Worm (Caenorhabditis elegans) whole organism, late embryonic: ENCODE measurements around the gene C07A4.2.

ENCODE experiments used
- C08G9.2 ChIP-seq: sonication (generic microtip); optimal IDR thresholded peaks from 2 replicates; lab custom pipeline; 2016; ENCODE audit warnings: mild to moderate bottlenecking, missing genetic modification characterization, moderate library complexity, missing compliant biosample characterization
- C38D4.7 ChIP-seq: fragments of 200-800 bp; sonication (Bioruptor generic); optimal IDR thresholded peaks from 2 replicates; lab custom pipeline; 2018; ENCODE audit warnings: mild to moderate bottlenecking, missing genetic modification characterization, moderate library complexity, missing compliant biosample characterization
- Y22D7AL.16 ChIP-seq: sonication (generic microtip); optimal IDR thresholded peaks from 2 replicates; lab custom pipeline; 2016; ENCODE audit warnings: missing genetic modification characterization, missing compliant biosample characterization
- ahr-1 ChIP-seq: sonication (generic microtip); optimal IDR thresholded peaks from 2 replicates; lab custom pipeline; 2016; ENCODE audit warnings: missing genetic modification characterization, missing compliant biosample characterization
- ama-1 ChIP-seq: fragments of 150-350 bp; optimal IDR thresholded peaks from 2 replicates; lab custom pipeline; 2014
- ceh-14 ChIP-seq: sonication (generic microtip); optimal IDR thresholded peaks from 2 replicates; lab custom pipeline; 2016; ENCODE audit warnings: missing genotype, missing genetic modification characterization, missing compliant biosample characterization
- ceh-18 ChIP-seq: sonication (generic microtip); optimal IDR thresholded peaks from 2 replicates; lab custom pipeline; 2016; ENCODE audit warnings: missing genetic modification characterization, missing compliant biosample characterization
- ceh-2 ChIP-seq: sonication (generic microtip); optimal IDR thresholded peaks from 2 replicates; lab custom pipeline; 2016; ENCODE audit warnings: missing genotype, missing genetic modification characterization, missing compliant biosample characterization
- ceh-22 ChIP-seq: sonication (generic microtip); optimal IDR thresholded peaks from 2 replicates; lab custom pipeline; 2017; ENCODE audit warnings: missing biosample characterization, missing genetic modification characterization
- ceh-34 ChIP-seq: sonication (generic microtip); optimal IDR thresholded peaks from 2 replicates; lab custom pipeline; 2016; ENCODE audit warnings: mild to moderate bottlenecking, missing genetic modification characterization, missing compliant biosample characterization
- ceh-48 ChIP-seq: sonication (generic microtip); optimal IDR thresholded peaks from 2 replicates; lab custom pipeline; 2016; ENCODE audit warnings: missing genetic modification characterization, inconsistent platforms, missing compliant biosample characterization
- che-1 ChIP-seq: sonication (generic microtip); optimal IDR thresholded peaks from 2 replicates; lab custom pipeline; 2016; ENCODE audit warnings: mild to moderate bottlenecking, missing genetic modification characterization, missing compliant biosample characterization
- dmd-4 ChIP-seq: sonication (generic microtip); optimal IDR thresholded peaks from 2 replicates; lab custom pipeline; 2016; ENCODE audit warnings: borderline replicate concordance, missing genetic modification characterization, missing compliant biosample characterization
- dve-1 ChIP-seq: sonication (generic microtip); optimal IDR thresholded peaks from 2 replicates; lab custom pipeline; 2017; ENCODE audit warnings: antibody characterized with exemption, mild to moderate bottlenecking, missing genetic modification characterization, missing compliant biosample characterization
- elt-2 ChIP-seq: sonication (generic microtip); optimal IDR thresholded peaks from 2 replicates; lab custom pipeline; 2016; ENCODE audit warnings: missing genetic modification reagents, missing genetic modification characterization, missing compliant biosample characterization
- elt-4 ChIP-seq: sonication (generic microtip); optimal IDR thresholded peaks from 2 replicates; lab custom pipeline; 2016; ENCODE audit warnings: missing genetic modification characterization, missing compliant biosample characterization
- ets-4 ChIP-seq: sonication (generic microtip); optimal IDR thresholded peaks from 2 replicates; lab custom pipeline; 2016; ENCODE audit warnings: missing genetic modification characterization, missing compliant biosample characterization
- fax-1 ChIP-seq: sonication (generic microtip); optimal IDR thresholded peaks from 2 replicates; lab custom pipeline; 2016; ENCODE audit warnings: missing genotype, missing genetic modification characterization, missing compliant biosample characterization
- fkh-10 ChIP-seq: fragments of 150-350 bp; optimal IDR thresholded peaks from 2 replicates; lab custom pipeline; 2014; ENCODE audit warnings: missing biosample characterization, missing genetic modification reagents, missing genetic modification characterization
- fkh-6 ChIP-seq: sonication (generic microtip); optimal IDR thresholded peaks from 2 replicates; lab custom pipeline; 2016; ENCODE audit warnings: missing genetic modification characterization, missing compliant biosample characterization
- hlh-30 ChIP-seq: sonication (generic microtip); optimal IDR thresholded peaks from 2 replicates; lab custom pipeline; 2017; ENCODE audit warnings: antibody characterized with exemption, missing genetic modification characterization, missing compliant biosample characterization; ENCODE audit not compliant: insufficient read depth
- hlh-6 ChIP-seq: sonication (generic microtip); optimal IDR thresholded peaks from 2 replicates; lab custom pipeline; 2016; ENCODE audit warnings: missing genotype, missing genetic modification characterization, missing compliant biosample characterization
- hlh-8 ChIP-seq: sonication (generic microtip); optimal IDR thresholded peaks from 2 replicates; lab custom pipeline; 2016; ENCODE audit warnings: missing genotype, missing genetic modification characterization, missing compliant biosample characterization
- lim-6 ChIP-seq: sonication (generic microtip); optimal IDR thresholded peaks from 2 replicates; lab custom pipeline; 2016; ENCODE audit warnings: missing genetic modification characterization, missing compliant biosample characterization
- lin-11 ChIP-seq: fragments of 200-800 bp; sonication (Bioruptor generic); optimal IDR thresholded peaks from 2 replicates; lab custom pipeline; 2018; ENCODE audit warnings: mild to moderate bottlenecking, missing genetic modification characterization, missing compliant biosample characterization
- madf-2 ChIP-seq: sonication (generic microtip); optimal IDR thresholded peaks from 2 replicates; lab custom pipeline; 2017; ENCODE audit warnings: missing genetic modification characterization, missing compliant biosample characterization
- mec-3 ChIP-seq: sonication (generic microtip); optimal IDR thresholded peaks from 2 replicates; lab custom pipeline; 2016; ENCODE audit warnings: borderline replicate concordance, missing genetic modification characterization, missing compliant biosample characterization
- nfya-1 ChIP-seq: sonication (generic microtip); optimal IDR thresholded peaks from 2 replicates; lab custom pipeline; 2017; ENCODE audit warnings: missing genetic modification characterization, mild to moderate bottlenecking, missing compliant biosample characterization, antibody characterized with exemption, moderate library complexity
- nhr-11 ChIP-seq: fragments of 150-350 bp; optimal IDR thresholded peaks from 2 replicates; lab custom pipeline; 2014; ENCODE audit warnings: missing biosample characterization, missing genetic modification characterization
- npax-4 ChIP-seq: sonication (generic microtip); optimal IDR thresholded peaks from 2 replicates; lab custom pipeline; 2016; ENCODE audit warnings: missing genetic modification characterization, missing compliant biosample characterization
- pag-3 ChIP-seq: sonication (generic microtip); optimal IDR thresholded peaks from 2 replicates; lab custom pipeline; 2016; ENCODE audit warnings: missing compliant biosample characterization, missing genetic modification characterization, borderline replicate concordance
- pat-9 ChIP-seq: fragments of 200-800 bp; sonication (Bioruptor generic); optimal IDR thresholded peaks from 2 replicates; lab custom pipeline; 2018; ENCODE audit warnings: mild to moderate bottlenecking, missing genetic modification characterization, moderate library complexity, missing compliant biosample characterization
- pax-1 ChIP-seq: fragments of 150-350 bp; optimal IDR thresholded peaks from 2 replicates; lab custom pipeline; 2014; ENCODE audit warnings: missing biosample characterization, missing genetic modification characterization
- pha-2 ChIP-seq: sonication (generic microtip); optimal IDR thresholded peaks from 2 replicates; lab custom pipeline; 2017; ENCODE audit warnings: mild to moderate bottlenecking, missing genetic modification characterization, missing compliant biosample characterization
- pha-4 ChIP-seq: fragments of 150-350 bp; optimal IDR thresholded peaks from 2 replicates; lab custom pipeline; 2018; ENCODE audit warnings: missing biosample characterization, missing genetic modification reagents, missing genetic modification characterization
- pros-1 ChIP-seq: fragments of 150-350 bp; optimal IDR thresholded peaks from 2 replicates; lab custom pipeline; 2014; ENCODE audit warnings: missing biosample characterization, missing genetic modification reagents, missing genetic modification characterization
- sdc-2 ChIP-seq: sonication (generic microtip); optimal IDR thresholded peaks from 2 replicates; lab custom pipeline; 2016; ENCODE audit warnings: missing genotype, missing genetic modification characterization, missing compliant biosample characterization
- sox-4 ChIP-seq: sonication (generic microtip); optimal IDR thresholded peaks from 2 replicates; lab custom pipeline; 2017; ENCODE audit warnings: mild to moderate bottlenecking, missing genetic modification characterization, inconsistent platforms, missing compliant biosample characterization
- tbx-2 ChIP-seq: sonication (generic microtip); optimal IDR thresholded peaks from 2 replicates; lab custom pipeline; 2016; ENCODE audit warnings: missing genetic modification characterization, missing compliant biosample characterization
- tbx-7 ChIP-seq: sonication (generic microtip); optimal IDR thresholded peaks from 2 replicates; lab custom pipeline; 2016; ENCODE audit warnings: missing genotype, missing genetic modification characterization, missing compliant biosample characterization
- ttx-3 ChIP-seq: sonication (generic microtip); optimal IDR thresholded peaks from 2 replicates; lab custom pipeline; 2016; ENCODE audit warnings: missing genetic modification reagents, missing genetic modification characterization, missing compliant biosample characterization
- unc-55 ChIP-seq: sonication (generic microtip); optimal IDR thresholded peaks from 2 replicates; lab custom pipeline; 2017; ENCODE audit warnings: missing biosample characterization, missing genetic modification reagents, missing genetic modification characterization
- unc-86 ChIP-seq: sonication (generic microtip); optimal IDR thresholded peaks from 2 replicates; lab custom pipeline; 2016; ENCODE audit warnings: missing genetic modification characterization, missing compliant biosample characterization
- zip-5 ChIP-seq: sonication (generic microtip); optimal IDR thresholded peaks from 2 replicates; lab custom pipeline; 2016; ENCODE audit warnings: missing genetic modification characterization, missing compliant biosample characterization
- ztf-16 ChIP-seq: sonication (generic microtip); optimal IDR thresholded peaks from 2 replicates; lab custom pipeline; 2017; ENCODE audit warnings: missing genetic modification characterization, missing compliant biosample characterization

C07A4.2 gene

DNA sequence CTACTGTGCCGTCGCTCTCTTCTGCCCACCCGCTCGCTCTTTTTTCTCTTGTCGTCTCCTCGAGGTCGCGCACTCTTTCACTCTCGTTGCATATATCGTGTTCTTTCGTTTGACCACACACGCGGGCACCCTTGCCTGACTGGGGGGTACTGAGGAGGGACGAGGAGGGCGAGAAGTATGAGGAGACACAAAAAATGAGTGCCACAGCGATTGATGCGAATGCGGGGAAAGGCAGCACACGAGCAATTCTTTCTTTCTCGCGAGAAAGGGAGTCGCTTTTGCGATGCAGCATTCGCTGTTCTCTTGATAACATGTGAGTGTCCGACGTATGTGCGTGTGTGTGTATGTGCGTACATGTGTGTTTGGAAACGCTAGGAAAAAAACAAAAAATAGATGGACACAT is 16.5 kb downstream of the C07A4.2 start (continued):
- TF ChIP-seq ceh-34 (tag; lab: Kevin White, UChicago) (peak; percentile 87), pax-1 (tag; lab: Kevin White, UChicago) (no peak), sdc-2 (peak; percentile 81), ahr-1 (tag; lab: Kevin White, UChicago) (no peak), fkh-10 (no peak)

DNA sequence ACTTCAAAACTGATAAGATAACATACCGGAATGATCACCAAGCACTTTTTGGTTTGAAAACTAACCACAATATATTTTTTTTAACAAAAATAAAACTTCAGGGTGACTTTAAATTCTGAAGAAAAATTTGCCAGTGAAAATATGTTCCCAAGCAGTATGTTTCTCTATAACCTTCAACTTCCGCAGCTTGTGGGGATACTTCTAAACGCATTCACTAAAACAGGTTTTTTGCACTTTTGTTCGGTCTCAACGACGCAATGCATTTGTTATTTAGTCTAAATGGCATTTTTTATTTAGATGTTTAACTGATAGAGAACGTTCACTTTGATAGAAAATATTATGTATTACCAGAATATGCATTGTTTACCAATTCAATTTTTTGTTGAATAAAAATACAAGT is 17.2 kb downstream of the C07A4.2 start:
- no peak for TF ChIP-seq zip-5 (tag; lab: Kevin White, UChicago)
- no peak for TF ChIP-seq lin-11 (tag; lab: Kevin White, UChicago)
- no peak for TF ChIP-seq hlh-6 (tag; lab: Kevin White, UChicago)
- no peak for TF ChIP-seq mec-3 (tag; lab: Kevin White, UChicago)
- no peak for TF ChIP-seq pros-1 (tag; lab: Kevin White, UChicago)

DNA sequence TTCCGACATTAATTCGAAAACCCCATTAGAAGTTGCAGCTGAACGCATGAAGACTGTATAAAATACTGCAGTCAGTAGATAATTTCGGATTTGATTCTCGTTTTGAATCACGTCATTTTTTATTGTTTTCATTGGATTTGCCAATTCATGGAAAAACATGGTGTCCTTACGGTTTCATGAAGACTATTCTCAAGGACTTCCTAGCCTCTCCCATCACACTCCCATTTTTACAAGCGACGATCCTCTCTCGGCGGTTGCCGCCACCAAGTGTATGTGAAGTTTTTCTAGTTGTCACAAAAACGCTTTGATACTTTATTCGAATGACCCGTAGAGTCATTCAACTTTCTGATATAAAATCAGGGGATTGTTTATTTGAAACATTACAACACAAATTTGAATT is 17.8 kb downstream of the C07A4.2 start:
- TF ChIP-seq pha-2 (tag; lab: Kevin White, UChicago) (no peak), madf-2 (tag; lab: Kevin White, UChicago) (no peak), dve-1 (tag; lab: Kevin White, UChicago) (no peak), dmd-4 (no peak), ceh-34 (tag; lab: Kevin White, UChicago) (no peak), elt-2 (no peak), sox-4 (tag; lab: Kevin White, UChicago) (no peak), elt-4 (no peak), lim-6 (no peak), ztf-16 (tag; lab: Kevin White, UChicago) (no peak), pha-4 (no peak), nhr-11 (tag; lab: Kevin White, UChicago) (no peak), hlh-8 (tag; lab: Kevin White, UChicago) (no peak), ceh-18 (tag; lab: Kevin White, UChicago) (no peak), hlh-30 (no peak), mec-3 (tag; lab: Kevin White, UChicago) (no peak), ceh-48 (tag; lab: Kevin White, UChicago) (no peak), ttx-3 (tag; lab: Kevin White, UChicago) (no peak), npax-4 (no peak)

DNA sequence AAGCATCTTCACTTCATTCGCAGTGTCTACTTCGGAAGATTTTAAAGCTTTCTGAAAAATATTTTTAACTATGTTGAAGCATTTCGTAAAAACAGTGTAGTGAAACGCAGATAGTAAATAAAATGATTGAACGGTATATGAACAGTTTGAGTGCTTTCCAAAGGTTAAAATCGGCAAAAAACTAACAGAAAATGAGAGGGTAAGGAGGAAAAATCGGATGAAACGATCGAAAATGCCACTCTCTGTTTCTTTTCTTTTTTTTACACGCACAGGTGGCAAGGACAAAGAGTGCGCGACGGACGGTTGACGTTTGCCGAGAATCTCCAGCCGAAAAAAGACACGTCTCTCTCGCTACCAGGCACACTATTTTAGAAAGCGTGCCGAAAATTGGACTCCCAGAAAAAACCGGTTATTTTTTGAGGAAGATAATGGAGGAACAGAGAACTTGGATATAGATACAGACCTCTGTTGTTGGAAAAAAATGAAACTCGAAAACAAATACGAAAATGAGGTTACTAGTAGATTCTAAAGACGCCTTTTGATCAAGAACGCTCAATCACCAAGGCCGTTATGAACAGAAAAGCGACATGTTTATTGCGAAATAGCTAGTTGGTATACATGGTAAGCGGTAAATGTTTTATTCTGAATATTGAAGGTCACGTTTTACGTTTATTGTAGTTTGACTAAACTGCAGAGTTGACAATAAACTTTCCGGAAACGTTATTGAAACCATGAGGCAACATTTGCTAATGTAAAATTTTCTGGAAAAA is 22.5 kb downstream of the C07A4.2 start, which contains the start of gene myrf-2:
myrf-2 (minus strand) TSS at position 51 of the 770 bp plus-strand sequence.
- TF ChIP-seq fax-1 (tag; lab: Kevin White, UChicago) (no peak), C08G9.2 (no peak), pax-1 (tag; lab: Kevin White, UChicago) (no peak), pat-9 (tag; lab: Kevin White, UChicago) (no peak), Y22D7AL.16 (tag; lab: Kevin White, UChicago) (no peak), ceh-2 (tag; lab: Kevin White, UChicago) (no peak), tbx-7 (tag; lab: Kevin White, UChicago) (no peak), ceh-14 (no peak)

DNA sequence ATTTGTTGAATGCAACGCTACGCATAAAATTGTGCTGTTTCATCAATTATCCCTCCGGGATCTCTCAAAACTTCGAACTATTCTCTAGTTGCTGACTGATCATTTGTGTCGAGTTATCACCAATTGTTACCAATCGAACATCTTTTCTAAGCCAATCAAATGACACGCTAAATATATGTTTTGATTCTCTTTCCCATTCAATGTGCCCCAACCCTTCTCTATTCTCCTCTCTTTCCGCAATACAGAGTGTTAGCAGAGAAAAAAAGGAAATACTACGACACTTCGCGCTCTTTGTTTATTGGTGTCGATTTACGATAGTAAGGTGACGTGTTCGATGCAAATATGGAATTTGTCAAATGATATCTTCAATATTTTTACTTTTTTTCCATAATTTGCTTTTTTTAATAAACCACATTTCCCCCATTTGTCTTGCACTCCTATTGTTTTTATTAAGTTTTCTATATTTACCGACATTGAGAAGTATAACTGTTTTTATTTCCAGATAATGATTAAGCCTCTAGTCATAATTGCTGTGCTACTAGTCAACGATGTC is 25.3 kb downstream of the C07A4.2 start, which contains the start of gene nucb-1:
nucb-1 (plus strand) TSS at position 503 of the 553 bp plus-strand sequence.
- no peak for TF ChIP-seq C08G9.2
- no peak for TF ChIP-seq ama-1 (lab: Kevin White, UChicago)
- no peak for TF ChIP-seq pag-3 (tag; lab: Kevin White, UChicago)
- peak; percentile 73 for TF ChIP-seq nfya-1 (tag; lab: Kevin White, UChicago)
- TF ChIP-seq zip-5 (tag; lab: Kevin White, UChicago), result no peak
- no peak for TF ChIP-seq nhr-11 (tag; lab: Kevin White, UChicago)
- peak; percentile 78 for TF ChIP-seq unc-55 (GFP tag; lab: Kevin White, UChicago)
- no peak for TF ChIP-seq ceh-22 (tag; lab: Kevin White, UChicago)
- no peak for TF ChIP-seq C38D4.7 (GFP tag; lab: Kevin White, UChicago)
- TF ChIP-seq tbx-2 (tag; lab: Kevin White, UChicago), result peak; percentile 56
- TF ChIP-seq ets-4 (tag; lab: Kevin White, UChicago), result no peak
- no peak for TF ChIP-seq pat-9 (tag; lab: Kevin White, UChicago)
- no peak for TF ChIP-seq unc-86 (tag; lab: Kevin White, UChicago)
- TF ChIP-seq Y22D7AL.16 (tag; lab: Kevin White, UChicago), result no peak
- no peak for TF ChIP-seq lin-11 (tag; lab: Kevin White, UChicago)
- TF ChIP-seq sdc-2, result peak; percentile 33
- peak; percentile 40 for TF ChIP-seq pax-1 (tag; lab: Kevin White, UChicago)
- TF ChIP-seq fkh-6, result no peak
- TF ChIP-seq che-1 (tag; lab: Kevin White, UChicago), result no peak
